Fruit fly (Drosophila melanogaster) whole organism, embryonic: ENCODE measurements around the gene CG42854.

Source experiments
- CG11085 ChIP-seq: fragments of 200-800 bp; sonication (Bioruptor generic); IDR thresholded peaks from 2 replicates; pipeline ENCODE4 v1.3.6; 2022; ENCODE audit warnings: missing biosample characterization, missing genetic modification characterization
- CG11247 ChIP-seq: fragments of 200-800 bp; sonication (Bioruptor generic); IDR thresholded peaks from 2 replicates; pipeline ENCODE4 v1.3.6; 2022; ENCODE audit warnings: missing biosample characterization, missing genetic modification characterization
- CG13123 ChIP-seq: fragments of 200-800 bp; sonication (Bioruptor generic); optimal IDR thresholded peaks from 2 replicates; lab custom pipeline; 2016; ENCODE audit warnings: missing biosample characterization, missing genetic modification characterization
- CG14860 ChIP-seq: fragments of 200-800 bp; sonication (Bioruptor generic); IDR thresholded peaks from 3 replicates; pipeline ENCODE4 v1.3.6; 2022; ENCODE audit warnings: missing biosample characterization, missing genetic modification characterization; ENCODE audit not compliant: partially characterized antibody
- CG3163 ChIP-seq: fragments of 200-800 bp; sonication (Bioruptor generic); optimal IDR thresholded peaks from 3 replicates; lab custom pipeline; 2016; ENCODE audit warnings: missing biosample characterization, missing genetic modification characterization
- CG33213 ChIP-seq: fragments of 200-800 bp; sonication (Bioruptor generic); optimal IDR thresholded peaks from 3 replicates; lab custom pipeline; 2016; ENCODE audit warnings: missing biosample characterization, missing genetic modification characterization
- CG7372 ChIP-seq: fragments of 200-800 bp; sonication (Bioruptor generic); IDR thresholded peaks from 2 replicates; pipeline ENCODE4 v1.3.6; 2022; ENCODE audit warnings: missing biosample characterization, missing genetic modification characterization
- CG8290 ChIP-seq, 3 experiments: fragments of 200-800 bp; sonication (Bioruptor generic); optimal IDR thresholded peaks; 2 replicates each; lab custom pipeline; 2016 to 2019; ENCODE audit warnings: missing biosample characterization in 3 of 3, missing genetic modification characterization in 3 of 3, mild to moderate bottlenecking in 2 of 3, moderate library complexity in 1 of 3
- CG9609 ChIP-seq: fragments of 200-800 bp; sonication (Bioruptor generic); optimal IDR thresholded peaks from 3 replicates; lab custom pipeline; 2016; ENCODE audit warnings: missing biosample characterization, missing genetic modification characterization
- Elba2 ChIP-seq: fragments of 200-800 bp; sonication (Bioruptor generic); optimal IDR thresholded peaks from 3 replicates; lab custom pipeline; 2016; ENCODE audit warnings: missing biosample characterization, missing genetic modification characterization
- Ets65A ChIP-seq: fragments of 200-800 bp; sonication (Bioruptor generic); peaks from one replicate; lab custom pipeline; 2016; ENCODE audit warnings: missing biosample characterization, missing genetic modification characterization
- Hmx ChIP-seq: fragments of 200-800 bp; sonication (Bioruptor generic); optimal IDR thresholded peaks from 2 replicates; lab custom pipeline; 2016; ENCODE audit warnings: missing biosample characterization, missing genetic modification characterization
- Lpt ChIP-seq: fragments of >200 bp; optimal IDR thresholded peaks from 2 replicates; lab custom pipeline; 2018; ENCODE audit warnings: missing biosample characterization, missing genetic modification characterization
- MTF-1 ChIP-seq: fragments of 200-800 bp; sonication (Bioruptor generic); optimal IDR thresholded peaks from 2 replicates; lab custom pipeline; 2018; ENCODE audit warnings: missing biosample characterization, mild to moderate bottlenecking, missing genetic modification characterization, borderline replicate concordance
- abd-A ChIP-seq: fragments of 200-800 bp; sonication (Bioruptor generic); optimal IDR thresholded peaks from 3 replicates; lab custom pipeline; 2019; ENCODE audit warnings: missing biosample characterization, mild to moderate bottlenecking, missing genetic modification characterization, moderate library complexity
- chif ChIP-seq, 2 experiments: fragments of 200-800 bp; sonication (Bioruptor generic); optimal IDR thresholded peaks; 3 replicates each; lab custom pipeline; 2016; ENCODE audit warnings: missing biosample characterization in 2 of 2, missing genetic modification characterization in 2 of 2
- dati ChIP-seq: fragments of 200-800 bp; sonication (Bioruptor generic); IDR thresholded peaks from 2 replicates; pipeline ENCODE4 v1.3.6; 2022; ENCODE audit warnings: missing biosample characterization, missing genetic modification characterization
- ems ChIP-seq: fragments of 200-800 bp; sonication (Bioruptor generic); optimal IDR thresholded peaks from 3 replicates; lab custom pipeline; 2016; ENCODE audit warnings: missing biosample characterization, missing genetic modification characterization
- gt ChIP-seq: fragments of 200-800 bp; sonication (Bioruptor generic); IDR thresholded peaks from 2 replicates; pipeline ENCODE4 v1.3.6; 2022; ENCODE audit warnings: missing biosample characterization, missing genetic modification characterization
- ham ChIP-seq: fragments of 200-800 bp; sonication (Bioruptor generic); IDR thresholded peaks from 2 replicates; pipeline ENCODE4 v1.3.6; 2022; ENCODE audit warnings: missing biosample characterization, missing genetic modification characterization
- inv ChIP-seq: fragments of 200-800 bp; sonication (Bioruptor generic); IDR thresholded peaks from 2 replicates; pipeline ENCODE4 v1.3.6; 2022; ENCODE audit warnings: missing biosample characterization, missing genetic modification characterization; ENCODE audit not compliant: partially characterized antibody
- jigr1 ChIP-seq: fragments of 200-800 bp; sonication (Bioruptor generic); IDR thresholded peaks from 3 replicates; pipeline ENCODE4 v1.3.6; 2022; ENCODE audit warnings: missing biosample characterization, missing genetic modification characterization
- kni ChIP-seq: fragments of 200-800 bp; sonication (Bioruptor generic); optimal IDR thresholded peaks from 3 replicates; lab custom pipeline; 2017; ENCODE audit warnings: mild to moderate bottlenecking, missing biosample characterization, missing genetic modification reagents, missing genetic modification characterization
- lab ChIP-seq: fragments of 200-800 bp; sonication (Bioruptor generic); optimal IDR thresholded peaks from 3 replicates; lab custom pipeline; 2017; ENCODE audit warnings: missing biosample characterization, missing genetic modification characterization, mild to moderate bottlenecking, moderate library complexity, missing genetic modification reagents
- luna ChIP-seq: fragments of 200-800 bp; sonication (Bioruptor generic); optimal IDR thresholded peaks from 2 replicates; lab custom pipeline; 2016; ENCODE audit warnings: missing biosample characterization, missing genetic modification characterization
- mirr ChIP-seq: fragments of 200-800 bp; sonication (Bioruptor generic); optimal IDR thresholded peaks from 3 replicates; lab custom pipeline; 2018; ENCODE audit warnings: missing biosample characterization, mild to moderate bottlenecking, missing genetic modification characterization
- nerfin-1 ChIP-seq: fragments of 200-800 bp; sonication (Bioruptor generic); optimal IDR thresholded peaks from 3 replicates; lab custom pipeline; 2019; ENCODE audit warnings: missing biosample characterization, mild to moderate bottlenecking, missing genetic modification characterization, moderate library complexity
- pita ChIP-seq: fragments of 200-800 bp; sonication (Bioruptor generic); optimal IDR thresholded peaks from 2 replicates; lab custom pipeline; 2017; ENCODE audit warnings: missing biosample characterization, mild to moderate bottlenecking, missing genetic modification characterization
- pnt ChIP-seq: fragments of 200-800 bp; sonication (Bioruptor generic); optimal IDR thresholded peaks from 3 replicates; lab custom pipeline; 2016; ENCODE audit warnings: missing biosample characterization, missing genetic modification characterization
- sens ChIP-seq: fragments of 200-800 bp; sonication (Bioruptor generic); peaks from one replicate; lab custom pipeline; 2016; ENCODE audit warnings: missing biosample characterization, missing genetic modification characterization
- sens-2 ChIP-seq: fragments of 200-800 bp; sonication (Bioruptor generic); IDR thresholded peaks from 2 replicates; pipeline ENCODE4 v1.3.6; 2022; ENCODE audit warnings: missing biosample characterization, missing genetic modification characterization
- shn ChIP-seq: fragments of 200-800 bp; sonication (Bioruptor generic); optimal IDR thresholded peaks from 3 replicates; lab custom pipeline; 2016; ENCODE audit warnings: missing biosample characterization, missing genetic modification characterization
- slp2 ChIP-seq: fragments of 200-800 bp; sonication (Bioruptor generic); optimal IDR thresholded peaks from 2 replicates; lab custom pipeline; 2016; ENCODE audit warnings: missing biosample characterization, missing genetic modification characterization
- ssp ChIP-seq: fragments of 200-800 bp; sonication (Bioruptor generic); IDR thresholded peaks from 2 replicates; pipeline ENCODE4 v1.3.6; 2022; ENCODE audit warnings: missing biosample characterization, missing genetic modification characterization
- toy ChIP-seq: fragments of 200-800 bp; sonication (Bioruptor generic); IDR thresholded peaks from 2 replicates; pipeline ENCODE4 v1.3.6; 2022; ENCODE audit warnings: missing biosample characterization, missing genetic modification characterization
- trem ChIP-seq: fragments of 200-800 bp; optimal IDR thresholded peaks from 3 replicates; lab custom pipeline; 2019; ENCODE audit warnings: missing biosample characterization, mild to moderate bottlenecking, missing genetic modification characterization, moderate library complexity
- vnd ChIP-seq: fragments of 200-800 bp; sonication (Bioruptor generic); IDR thresholded peaks from 3 replicates; pipeline ENCODE4 v1.3.6; 2022; ENCODE audit warnings: missing biosample characterization, missing genetic modification characterization; ENCODE audit not compliant: partially characterized antibody

CG42854 gene

dm6 chrX:17284400-17284799 lies 37.6 kb upstream of the CG42854 start, which contains the start of gene CG8661:
CG8661 (minus strand) TSS chrX:17284500.
- TF ChIP-seq lab (GFP tag; lab: Kevin White, UChicago) (peak; percentile 27), mirr (GFP tag; lab: Kevin White, UChicago) (no peak), sens (GFP tag; lab: Kevin White, UChicago) (peak; percentile 12), gt (GFP tag; lab: Robert Waterston, UW) (no peak)
- TF ChIP-seq, all 482 proteins: peak for 2

DNA sequence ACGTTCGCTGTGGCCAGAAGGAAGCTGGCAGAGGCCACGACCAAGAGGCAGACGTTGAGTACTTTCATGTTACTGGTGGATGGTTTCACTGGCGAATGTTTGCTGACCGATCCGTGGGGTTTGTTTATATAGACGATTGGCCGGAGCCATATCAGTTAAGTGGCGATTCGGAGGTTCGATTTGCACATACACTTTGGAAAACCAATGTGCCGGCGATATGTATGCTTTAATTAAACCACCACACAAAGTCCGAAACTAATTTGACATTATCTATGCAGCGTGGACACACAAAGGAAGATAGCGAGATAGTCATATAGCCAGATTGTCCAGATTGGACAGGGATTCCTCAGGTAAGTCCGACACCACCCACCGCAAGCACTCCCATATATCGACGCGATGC lies 35.8 kb upstream of the CG42854 start, which contains the start of gene CG8664:
TSS of gene CG8664 (minus strand) at position 101 of the 400 bp plus-strand sequence.
- TF ChIP-seq luna (GFP tag; lab: Kevin White, UChicago) (no peak), CG11085 (GFP tag; lab: Robert Waterston, UW) (no peak), ssp (GFP tag; lab: Robert Waterston, UW) (no peak), slp2 (GFP tag; lab: Kevin White, UChicago) (no peak), CG9609 (GFP tag; lab: Kevin White, UChicago) (no peak), chif (GFP tag; optimal IDR thresholded peaks at IDR 0.05; lab: Kevin White, UChicago) (no peak)

DNA sequence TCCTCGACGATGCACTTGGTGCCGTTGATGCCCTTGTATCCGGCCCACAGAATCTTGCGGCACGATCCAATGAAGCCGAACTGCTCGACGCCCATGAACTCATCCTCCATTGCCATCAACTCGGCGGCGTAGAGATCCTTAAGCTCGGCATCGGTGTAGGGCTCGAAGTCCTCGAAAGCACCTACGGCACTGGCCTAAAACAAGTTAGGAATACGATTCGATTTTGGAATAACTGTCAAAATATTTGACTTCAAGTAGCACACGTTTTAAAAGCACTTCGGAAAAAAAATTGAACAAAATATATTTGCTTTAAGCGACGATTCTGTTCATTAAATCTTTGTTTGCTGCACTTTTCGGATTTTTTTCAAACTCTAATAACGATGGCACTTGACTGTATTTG lies 35.4 kb upstream of the CG42854 start, which contains the start of gene CG5445:
TSS of gene CG5445 (plus strand) at position 301 of the 400 bp plus-strand sequence.
- TF ChIP-seq MTF-1 (GFP tag; lab: Kevin White, UChicago) (no peak), Ets65A (GFP tag; lab: Kevin White, UChicago) (peak; percentile 71)
- TF ChIP-seq, all 482 proteins: peak for 1

DNA sequence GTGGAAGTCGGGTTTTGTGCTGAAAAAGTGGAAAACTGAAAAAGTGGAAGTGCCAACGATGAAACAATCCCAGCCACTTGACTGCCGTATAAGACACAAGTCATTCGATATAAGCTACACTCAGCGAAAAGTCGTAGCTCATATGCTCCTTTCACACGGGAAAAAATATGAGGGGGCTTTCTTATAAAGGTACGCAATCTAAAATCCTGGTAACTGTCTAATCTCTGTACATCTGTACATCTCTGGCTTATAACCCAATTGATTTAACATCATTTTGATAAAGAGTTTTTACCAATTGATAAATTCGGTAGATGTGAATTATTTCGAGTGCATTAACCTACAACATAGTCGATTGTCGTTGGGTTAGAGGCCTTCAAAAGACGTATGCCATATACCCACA lies 28.0 kb upstream of the CG42854 start:
- TF ChIP-seq dati (GFP tag; lab: Robert Waterston, UW) (no peak), nerfin-1 (tag; lab: Kevin White, UChicago) (no peak), CG14860 (GFP tag; lab: Robert Waterston, UW) (no peak), kni (GFP tag; lab: Kevin White, UChicago) (no peak), CG33213 (GFP tag; lab: Kevin White, UChicago) (no peak), Hmx (no peak), CG13123 (no peak), inv (GFP tag; lab: Robert Waterston, UW) (no peak), sens-2 (GFP tag; lab: Robert Waterston, UW) (no peak), pita (GFP tag; lab: Kevin White, UChicago) (no peak), toy (GFP tag; lab: Robert Waterston, UW) (no peak), ham (GFP tag; lab: Robert Waterston, UW) (no peak)

DNA sequence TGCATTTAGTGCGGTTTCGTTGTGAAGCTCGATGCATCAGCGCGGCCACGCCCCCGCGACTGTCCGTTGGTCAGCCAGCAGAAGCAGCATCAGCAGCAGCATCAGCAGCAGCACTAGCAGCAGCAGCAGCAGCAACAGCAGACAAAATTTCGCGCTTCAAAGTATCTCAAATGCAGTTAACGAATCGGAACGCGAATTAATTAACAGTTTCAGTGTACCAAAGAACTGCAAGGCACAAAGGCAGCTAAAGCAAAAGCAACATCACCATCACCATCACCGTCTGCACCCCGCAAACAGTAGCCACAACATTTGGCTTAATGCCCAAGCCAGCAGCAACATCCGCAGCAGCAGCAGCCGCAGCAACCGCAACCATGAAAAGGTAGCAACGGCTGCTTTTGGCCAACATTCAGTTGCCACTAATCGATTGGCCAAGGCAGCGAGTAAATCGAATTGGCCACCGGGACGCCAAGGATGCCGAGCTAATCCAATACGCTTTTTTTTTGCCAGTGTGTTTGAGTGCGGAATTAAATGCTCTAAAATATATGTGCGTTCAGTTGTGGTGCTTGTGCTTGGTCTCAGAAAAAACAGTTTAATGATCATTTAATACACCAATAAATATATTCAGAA lies 18.7 kb upstream of the CG42854 start:
- TF ChIP-seq Elba2 (GFP tag; lab: Kevin White, UChicago): peak; percentile 65
- TF ChIP-seq trem (tag; lab: Kevin White, UChicago): no peak

dm6 chrX:17262049-17262448 lies 15.2 kb upstream of the CG42854 start:
- no peak for TF ChIP-seq jigr1 (GFP tag; lab: Robert Waterston, UW)
- TF ChIP-seq abd-A (tag; lab: Kevin White, UChicago): no peak
- no peak for TF ChIP-seq vnd
- TF ChIP-seq CG14860 (GFP tag; lab: Robert Waterston, UW): no peak
- TF ChIP-seq shn: no peak
- peak; percentile 94 for TF ChIP-seq CG11247 (GFP tag; lab: Robert Waterston, UW)
- no peak for TF ChIP-seq nerfin-1 (tag; lab: Kevin White, UChicago)
- no peak for TF ChIP-seq ems (GFP tag; lab: Kevin White, UChicago)
- TF ChIP-seq CG7372 (GFP tag; lab: Robert Waterston, UW): no peak
- no peak for TF ChIP-seq pnt (GFP tag; lab: Kevin White, UChicago)
- no peak for TF ChIP-seq CG8290 (GFP tag; optimal IDR thresholded peaks at IDR 0.05; lab: Kevin White, UChicago)
- peak in 1 of 2 experiments; percentile 32 for TF ChIP-seq CG8290 (tag; optimal IDR thresholded peaks at IDR 0.05; lab: Kevin White, UChicago)
- TF ChIP-seq CG13123: no peak
- TF ChIP-seq CG3163 (GFP tag; lab: Kevin White, UChicago): no peak
- no peak for TF ChIP-seq Lpt (GFP tag; lab: Kevin White, UChicago)
